ENCODE assay signal across 1 fruit fly cellular context in the genomic region with DNA sequence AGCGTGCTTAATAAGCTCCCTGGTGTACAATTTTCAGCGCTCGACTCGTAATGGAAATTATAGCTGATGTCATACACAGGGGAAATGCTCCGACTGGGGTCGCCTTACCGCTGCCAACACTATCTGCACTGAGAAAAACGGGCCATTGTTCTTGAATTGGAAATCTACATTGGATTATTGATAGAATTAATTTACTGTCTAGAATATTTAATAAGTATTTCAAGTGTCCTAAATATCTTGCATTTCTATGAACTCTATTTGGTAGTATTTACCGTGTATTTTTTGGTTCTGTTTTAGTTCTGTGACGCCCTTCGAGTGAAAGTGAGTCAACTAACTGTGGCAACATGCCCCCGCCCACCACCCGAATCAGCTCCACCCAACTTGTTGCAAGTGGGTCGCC.
TF ChIP-seq lines count a peak whose summit lies in the region.

No protein-coding gene starts in this region.

TF ChIP-seq in whole organism, embryonic, 481 proteins besides CTCF, POLR2A, EP300 and RAD21 (continued from another document and continues in another):
- TF ChIP-seq CG15514 (GFP tag; optimal IDR thresholded peaks at IDR 0.05; lab: Kevin White, UChicago) (peak; percentile 2), Meics (GFP tag; optimal IDR thresholded peaks at IDR 0.05; lab: Kevin White, UChicago) (peak; percentile 57), HHEX (GFP tag; optimal IDR thresholded peaks at IDR 0.05; lab: Kevin White, UChicago) (no peak), her (GFP tag; optimal IDR thresholded peaks at IDR 0.05; lab: Kevin White, UChicago) (no peak), Hr78 (GFP tag; optimal IDR thresholded peaks at IDR 0.05; lab: Kevin White, UChicago) (no peak), Dll (GFP tag; IDR thresholded peaks at IDR 0.05; lab: Robert Waterston, UW; ENCODE audit: partially characterized antibody) (no peak), Hmx (GFP tag; optimal IDR thresholded peaks at IDR 0.05; lab: Kevin White, UChicago) (no peak), pros (GFP tag; optimal IDR thresholded peaks at IDR 0.05; lab: Kevin White, UChicago) (no peak), lmd (GFP tag; IDR thresholded peaks at IDR 0.05; lab: Robert Waterston, UW) (peak; percentile 38), CG17568 (GFP tag; optimal IDR thresholded peaks at IDR 0.05; lab: Kevin White, UChicago) (no peak), CG7357 (GFP tag; IDR thresholded peaks at IDR 0.05; lab: Robert Waterston, UW) (no peak), stc (GFP tag; IDR thresholded peaks at IDR 0.05; lab: Robert Waterston, UW) (peak; percentile 31; the same call in 1 of the 2 replicates), CG14014 (GFP tag; IDR thresholded peaks at IDR 0.05; lab: Robert Waterston, UW) (peak; percentile 35; the same call in 1 of the 2 replicates), E2f1 (GFP tag; IDR thresholded peaks at IDR 0.05; lab: Robert Waterston, UW) (no peak; the same call in 1 of the 2 replicates), CG11398 (GFP tag; optimal IDR thresholded peaks at IDR 0.05; lab: Kevin White, UChicago) (no peak), Dad (GFP tag; optimal IDR thresholded peaks at IDR 0.05; lab: Kevin White, UChicago) (no peak), CG12391 (tag; optimal IDR thresholded peaks at IDR 0.05; lab: Kevin White, UChicago) (peak; percentile 36), maf-S (GFP tag; optimal IDR thresholded peaks at IDR 0.05; lab: Kevin White, UChicago) (no peak), gfzf (GFP tag; optimal IDR thresholded peaks at IDR 0.05; lab: Kevin White, UChicago) (no peak), Dfd (GFP tag; optimal IDR thresholded peaks at IDR 0.05; lab: Kevin White, UChicago) (no peak), CG15011 (GFP tag; optimal IDR thresholded peaks at IDR 0.05; lab: Kevin White, UChicago) (peak; percentile 26), hbn (GFP tag; IDR thresholded peaks at IDR 0.05; lab: Robert Waterston, UW; ENCODE audit: partially characterized antibody) (no peak), ham (GFP tag; IDR thresholded peaks at IDR 0.05; lab: Robert Waterston, UW) (no peak), kah (GFP tag; optimal IDR thresholded peaks at IDR 0.05; lab: Kevin White, UChicago) (no peak), Sry-δ (GFP tag; optimal IDR thresholded peaks at IDR 0.05; lab: Kevin White, UChicago) (no peak), CG9876 (GFP tag; optimal IDR thresholded peaks at IDR 0.05; lab: Kevin White, UChicago) (no peak), CG4820 (GFP tag; optimal IDR thresholded peaks at IDR 0.05; lab: Kevin White, UChicago) (no peak), CG9215 (GFP tag; IDR thresholded peaks at IDR 0.05; lab: Robert Waterston, UW) (no peak), knrl (GFP tag; IDR thresholded peaks at IDR 0.05; lab: Robert Waterston, UW; ENCODE audit: partially characterized antibody) (no peak), CG30431 (GFP tag; optimal IDR thresholded peaks at IDR 0.05; lab: Kevin White, UChicago) (peak; percentile 22), Hr3 (GFP tag; optimal IDR thresholded peaks at IDR 0.05; lab: Kevin White, UChicago) (peak; percentile 13), CG1832 (GFP tag; optimal IDR thresholded peaks at IDR 0.05; lab: Kevin White, UChicago) (no peak), CG6813 (GFP tag; optimal IDR thresholded peaks at IDR 0.05; lab: Kevin White, UChicago) (peak; percentile 14), zen2 (GFP tag; IDR thresholded peaks at IDR 0.05; lab: Robert Waterston, UW; ENCODE audit: partially characterized antibody) (no peak), CG30020 (tag; optimal IDR thresholded peaks at IDR 0.05; lab: Kevin White, UChicago) (no peak), ems (GFP tag; optimal IDR thresholded peaks at IDR 0.05; lab: Kevin White, UChicago) (no peak), Sry-β (GFP tag; optimal IDR thresholded peaks at IDR 0.05; lab: Kevin White, UChicago) (no peak), CG7556 (GFP tag; optimal IDR thresholded peaks at IDR 0.05; lab: Kevin White, UChicago) (peak; percentile 48), Adf1 (GFP tag; IDR thresholded peaks at IDR 0.05; lab: Robert Waterston, UW) (no peak), nmo (GFP tag; optimal IDR thresholded peaks at IDR 0.05; lab: Kevin White, UChicago) (peak; percentile 9), nerfin-2 (GFP tag; IDR thresholded peaks at IDR 0.05; lab: Robert Waterston, UW; ENCODE audit: partially characterized antibody) (no peak), CG34422 (GFP tag; IDR thresholded peaks at IDR 0.05; lab: Robert Waterston, UW) (0 out of 3 replicates have a peak, but pooled peaks have one; percentile 30), Pdp1 (GFP tag; optimal IDR thresholded peaks at IDR 0.05; lab: Kevin White, UChicago) (no peak), Dek (tag; optimal IDR thresholded peaks at IDR 0.05; lab: Kevin White, UChicago) (no peak), CG15479 (GFP tag; optimal IDR thresholded peaks at IDR 0.05; lab: Kevin White, UChicago) (no peak), oc (tag; optimal IDR thresholded peaks at IDR 0.05; lab: Kevin White, UChicago) (no peak), Hr39 (optimal IDR thresholded peaks at IDR 0.05; lab: Kevin White, UChicago) (no peak), CG15073 (GFP tag; optimal IDR thresholded peaks at IDR 0.05; lab: Kevin White, UChicago) (no peak), MBD-R2 (GFP tag; IDR thresholded peaks at IDR 0.05; lab: Robert Waterston, UW) (no peak), ara (GFP tag; IDR thresholded peaks at IDR 0.05; lab: Robert Waterston, UW) (no peak), CG4404 (GFP tag; IDR thresholded peaks at IDR 0.05; lab: Robert Waterston, UW) (no peak), Asciz (GFP tag; optimal IDR thresholded peaks at IDR 0.05; lab: Kevin White, UChicago) (peak; percentile 46), toy (GFP tag; IDR thresholded peaks at IDR 0.05; lab: Robert Waterston, UW) (no peak), ase (GFP tag; IDR thresholded peaks at IDR 0.05; lab: Robert Waterston, UW) (no peak), B-H1 (GFP tag; IDR thresholded peaks at IDR 0.05; lab: Robert Waterston, UW) (no peak), da (GFP tag; optimal IDR thresholded peaks at IDR 0.05; lab: Kevin White, UChicago) (no peak), shn (GFP tag; optimal IDR thresholded peaks at IDR 0.05; lab: Kevin White, UChicago) (no peak), CG10366 (GFP tag; IDR thresholded peaks at IDR 0.05; lab: Robert Waterston, UW) (peak; percentile 51; the same call in 1 of the 2 replicates), ash1 (GFP tag; optimal IDR thresholded peaks at IDR 0.05; lab: Kevin White, UChicago) (no peak), slou (GFP tag; optimal IDR thresholded peaks at IDR 0.05; lab: Kevin White, UChicago) (no peak), slp2 (GFP tag; optimal IDR thresholded peaks at IDR 0.05; lab: Kevin White, UChicago) (no peak), tna (GFP tag; IDR thresholded peaks at IDR 0.05; lab: Robert Waterston, UW; ENCODE audit: partially characterized antibody) (no peak), CG12071 (GFP tag; optimal IDR thresholded peaks at IDR 0.05; lab: Kevin White, UChicago) (no peak), cg (GFP tag; optimal IDR thresholded peaks at IDR 0.05; lab: Kevin White, UChicago) (no peak), seq (GFP tag; IDR thresholded peaks at IDR 0.05; lab: Robert Waterston, UW) (no peak), CG1529 (GFP tag; optimal IDR thresholded peaks at IDR 0.05; lab: Kevin White, UChicago) (no peak), CG34224 (GFP tag; IDR thresholded peaks at IDR 0.05; lab: Robert Waterston, UW; ENCODE audit: partially characterized antibody) (no peak), CG11723 (GFP tag; optimal IDR thresholded peaks at IDR 0.05; lab: Kevin White, UChicago) (no peak), kay (GFP tag; optimal IDR thresholded peaks at IDR 0.05; lab: Kevin White, UChicago) (no peak), gt (GFP tag; IDR thresholded peaks at IDR 0.05; lab: Robert Waterston, UW) (no peak), CG16815 (GFP tag; optimal IDR thresholded peaks at IDR 0.05; lab: Kevin White, UChicago) (no peak), CG11696 (GFP tag; IDR thresholded peaks at IDR 0.05; lab: Robert Waterston, UW) (no peak), CG13123 (GFP tag; optimal IDR thresholded peaks at IDR 0.05; lab: Kevin White, UChicago) (no peak), sima (GFP tag; optimal IDR thresholded peaks at IDR 0.05; lab: Kevin White, UChicago) (no peak), CG13775 (GFP tag; optimal IDR thresholded peaks at IDR 0.05; lab: Kevin White, UChicago) (no peak), TFAM (GFP tag; optimal IDR thresholded peaks at IDR 0.05; lab: Kevin White, UChicago) (no peak), ap (GFP tag; IDR thresholded peaks at IDR 0.05; lab: Robert Waterston, UW) (no peak), dimm (GFP tag; IDR thresholded peaks at IDR 0.05; lab: Robert Waterston, UW) (no peak), CG10979 (tag; optimal IDR thresholded peaks at IDR 0.05; lab: Kevin White, UChicago) (peak; percentile 52), CG6272 (GFP tag; IDR thresholded peaks at IDR 0.05; lab: Robert Waterston, UW) (no peak; the same call in 1 of the 2 replicates), Stat92E (GFP tag; optimal IDR thresholded peaks at IDR 0.05; lab: Kevin White, UChicago) (no peak), CG12236 (GFP tag; optimal IDR thresholded peaks at IDR 0.05; lab: Kevin White, UChicago) (no peak), D (optimal IDR thresholded peaks at IDR 0.05; lab: Kevin White, UChicago) (no peak), D (GFP tag; optimal IDR thresholded peaks at IDR 0.05; lab: Kevin White, UChicago) (peak; percentile 15), sqz (GFP tag; optimal IDR thresholded peaks at IDR 0.05; lab: Kevin White, UChicago) (no peak), hkb (optimal IDR thresholded peaks at IDR 0.05; lab: Kevin White, UChicago) (no peak), hkb (GFP tag; IDR thresholded peaks at IDR 0.05; lab: Robert Waterston, UW) (0 out of 2 replicates have a peak, but pooled peaks have one; percentile 26), Mad (GFP tag; optimal IDR thresholded peaks at IDR 0.05; lab: Kevin White, UChicago) (no peak), CG2889 (GFP tag; IDR thresholded peaks at IDR 0.05; lab: Robert Waterston, UW) (no peak), Nf-YA (GFP tag; IDR thresholded peaks at IDR 0.05; lab: Robert Waterston, UW) (no peak), CG11085 (GFP tag; IDR thresholded peaks at IDR 0.05; lab: Robert Waterston, UW) (no peak), tgo (GFP tag; IDR thresholded peaks at IDR 0.05; lab: Robert Waterston, UW) (peak; percentile 37; the same call in 1 of the 3 replicates), lola (GFP tag; optimal IDR thresholded peaks at IDR 0.05; lab: Kevin White, UChicago) (no peak), stwl (tag; optimal IDR thresholded peaks at IDR 0.05; lab: Kevin White, UChicago) (no peak), CG10565 (GFP tag; optimal IDR thresholded peaks at IDR 0.05; lab: Kevin White, UChicago) (no peak), CG10462 (GFP tag; optimal IDR thresholded peaks at IDR 0.05; lab: Kevin White, UChicago) (no peak), CG16813 (GFP tag; IDR thresholded peaks at IDR 0.05; lab: Robert Waterston, UW; ENCODE audit: partially characterized antibody) (no peak), Fer1 (GFP tag; optimal IDR thresholded peaks at IDR 0.05; lab: Kevin White, UChicago) (peak; percentile 70), CG3407 (GFP tag; optimal IDR thresholded peaks at IDR 0.05; lab: Kevin White, UChicago) (no peak), CG15269 (tag; optimal IDR thresholded peaks at IDR 0.05; lab: Kevin White, UChicago) (peak; percentile 44), CG4854 (GFP tag; optimal IDR thresholded peaks at IDR 0.05; lab: Kevin White, UChicago) (no peak), CG12219 (GFP tag; optimal IDR thresholded peaks at IDR 0.05; lab: Kevin White, UChicago) (peak; percentile 29), CG18262 (tag; optimal IDR thresholded peaks at IDR 0.05; lab: Kevin White, UChicago) (peak; percentile 35), Aef1 (GFP tag; IDR thresholded peaks at IDR 0.05; lab: Robert Waterston, UW) (0 out of 3 replicates have a peak, but pooled peaks have one; percentile 14), CG10267 (tag; optimal IDR thresholded peaks at IDR 0.05; lab: Kevin White, UChicago) (peak; percentile 15), zen (tag; optimal IDR thresholded peaks at IDR 0.05; lab: Kevin White, UChicago) (no peak), trem (tag; optimal IDR thresholded peaks at IDR 0.05; lab: Kevin White, UChicago) (no peak), CG2678 (tag; optimal IDR thresholded peaks at IDR 0.05; lab: Kevin White, UChicago) (peak; percentile 63), Ravus (GFP tag; IDR thresholded peaks at IDR 0.05; lab: Robert Waterston, UW) (no peak), CG4617 (GFP tag; optimal IDR thresholded peaks at IDR 0.05; lab: Kevin White, UChicago; ENCODE audit: borderline replicate concordance) (no peak), CG16779 (GFP tag; IDR thresholded peaks at IDR 0.05; lab: Robert Waterston, UW) (no peak), tup (GFP tag; optimal IDR thresholded peaks at IDR 0.05; lab: Kevin White, UChicago) (no peak), gsb (GFP tag; IDR thresholded peaks at IDR 0.05; lab: Robert Waterston, UW) (no peak), chif (GFP tag; optimal IDR thresholded peaks at IDR 0.05; lab: Kevin White, UChicago) (no peak), GATAe (GFP tag; conservative IDR thresholded peaks at IDR 0.05; lab: Robert Waterston, UW) (no peak), CG13894 (tag; optimal IDR thresholded peaks at IDR 0.05; lab: Kevin White, UChicago) (no peak), CG3163 (GFP tag; optimal IDR thresholded peaks at IDR 0.05; lab: Kevin White, UChicago) (no peak), CG17328 (GFP tag; IDR thresholded peaks at IDR 0.05; lab: Robert Waterston, UW) (peak; percentile 54; the same call in 1 of the 2 replicates), ind (GFP tag; optimal IDR thresholded peaks at IDR 0.05; lab: Kevin White, UChicago) (peak; percentile 24), ato (GFP tag; IDR thresholded peaks at IDR 0.05; lab: Robert Waterston, UW; ENCODE audit: partially characterized antibody) (no peak), ATbp (GFP tag; optimal IDR thresholded peaks at IDR 0.05; lab: Kevin White, UChicago) (peak; percentile 6), ewg (GFP tag; optimal IDR thresholded peaks at IDR 0.05; lab: Kevin White, UChicago) (no peak), zfh2 (GFP tag; optimal IDR thresholded peaks at IDR 0.05; lab: Kevin White, UChicago) (no peak), Bteb2 (GFP tag; optimal IDR thresholded peaks at IDR 0.05; lab: Kevin White, UChicago) (no peak), pum (GFP tag; optimal IDR thresholded peaks at IDR 0.05; lab: Kevin White, UChicago) (peak; percentile 9), CG7963 (GFP tag; IDR thresholded peaks at IDR 0.05; lab: Robert Waterston, UW; ENCODE audit: partially characterized antibody) (no peak), Dp (GFP tag; optimal IDR thresholded peaks at IDR 0.05; lab: Kevin White, UChicago) (no peak), CG11247 (GFP tag; IDR thresholded peaks at IDR 0.05; lab: Robert Waterston, UW) (no peak), fd64A (GFP tag; optimal IDR thresholded peaks at IDR 0.05; lab: Kevin White, UChicago) (peak; percentile 0), mam (GFP tag; optimal IDR thresholded peaks at IDR 0.05; lab: Kevin White, UChicago) (peak; percentile 2)
